Worm (Caenorhabditis elegans): ENCODE measurements around the gene T21C9.13.

DNA sequence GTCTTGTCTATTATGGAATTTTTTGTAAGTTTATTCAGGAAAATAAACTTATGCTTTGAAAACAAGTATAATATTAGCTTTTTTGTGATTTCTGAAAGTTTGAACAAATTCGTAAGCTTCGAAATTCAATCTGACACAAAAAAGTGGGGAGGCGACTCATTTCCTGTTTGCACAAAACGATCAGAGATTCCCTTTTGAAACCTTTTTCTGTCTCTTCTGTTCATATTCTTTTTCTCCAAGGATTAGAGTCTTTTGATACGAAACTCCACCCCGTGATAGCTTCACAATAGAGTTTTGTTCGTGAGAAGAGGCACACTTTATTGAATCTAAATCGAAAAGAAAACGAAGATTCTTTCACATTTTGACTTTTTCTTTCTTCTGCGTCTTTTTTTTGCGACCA is 43.9 kb downstream of the T21C9.13 start:
- TF ChIP-seq irx-1 (tag; optimal IDR thresholded peaks at IDR 0.05) (no peak), nhr-85 (tag) (no peak), unc-30 (tag; optimal IDR thresholded peaks at IDR 0.05) (no peak), nhr-237 (tag; optimal IDR thresholded peaks at IDR 0.05) (no peak)
